Fruit fly (Drosophila melanogaster): ENCODE results near the gene RpS28a.

Gene RpS28a

DNA sequence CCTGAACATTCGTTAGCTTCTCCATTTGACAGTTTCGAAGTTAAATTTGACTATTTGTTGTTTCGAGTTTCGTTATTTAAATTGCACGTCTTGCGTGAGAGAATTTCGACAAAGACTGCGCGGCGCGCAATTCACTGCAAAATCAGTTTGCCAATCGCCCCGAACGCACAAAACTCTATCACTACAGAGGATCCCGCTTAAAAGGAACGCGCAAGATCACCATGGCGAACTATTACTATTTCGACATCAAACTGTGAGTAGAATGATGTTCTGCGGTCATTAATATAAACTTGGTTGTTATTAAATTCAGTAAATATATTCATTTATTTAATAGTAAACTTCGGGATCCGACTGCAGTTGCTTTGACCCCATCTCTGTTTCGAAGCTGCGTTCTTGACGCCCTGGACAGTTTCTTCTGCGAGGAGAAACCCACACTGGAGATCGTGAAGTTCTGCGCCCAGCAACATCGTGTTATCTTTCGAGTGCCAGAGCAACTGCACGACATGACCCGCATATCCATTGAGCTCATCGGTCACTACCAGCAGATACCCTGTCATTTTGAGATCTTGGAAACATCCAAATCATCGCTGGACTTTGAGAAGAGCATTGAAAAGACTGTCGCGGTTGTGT, 33.6 kb upstream of the RpS28a start, which contains the start of the genes Rpp14b and spn-A:
Rpp14b (plus strand) TSS at position 43 of the 630 bp plus-strand sequence.
spn-A (minus strand) TSS at position 123 of the 630 bp plus-strand sequence.
- TF ChIP-seq EcR (GFP tag; optimal IDR thresholded peaks at IDR 0.05): no peak
- no peak for TF ChIP-seq psq (optimal IDR thresholded peaks at IDR 0.05)
- TF ChIP-seq pan (optimal IDR thresholded peaks at IDR 0.05): no peak
- no peak for TF ChIP-seq CG8478 (optimal IDR thresholded peaks at IDR 0.05)
- no peak for TF ChIP-seq usp (GFP tag; optimal IDR thresholded peaks at IDR 0.05)
- TF ChIP-seq Dll (optimal IDR thresholded peaks at IDR 0.05): no peak

dm6 chr3R:30052455-30053046, 30.1 kb upstream of the RpS28a start, which contains the start of gene Jasper:
TSS of gene Jasper (plus strand) at chr3R:30052514.
- TF ChIP-seq usp (GFP tag; optimal IDR thresholded peaks at IDR 0.05) (no peak), Dll (optimal IDR thresholded peaks at IDR 0.05) (no peak), psq (optimal IDR thresholded peaks at IDR 0.05) (no peak), CG8478 (optimal IDR thresholded peaks at IDR 0.05) (no peak)

DNA sequence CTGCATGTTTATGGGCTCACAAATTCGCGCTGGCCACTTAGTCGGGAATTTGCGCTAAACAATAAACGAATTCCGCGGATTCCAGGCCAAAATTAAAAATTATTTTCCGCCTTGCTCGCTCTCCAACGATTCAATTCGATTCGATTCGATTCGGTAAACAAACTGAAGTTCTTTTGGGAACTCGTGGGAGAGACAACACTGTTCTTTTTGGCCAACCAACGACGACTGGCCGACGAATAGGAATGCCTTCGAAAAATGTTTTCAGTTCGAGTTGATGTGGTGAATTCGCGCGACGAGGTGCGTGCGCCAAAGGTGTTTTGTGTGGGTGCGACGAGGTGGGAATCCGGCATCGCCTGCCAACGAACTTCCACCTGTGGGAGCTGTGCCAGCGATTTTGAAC, 29.5 kb upstream of the RpS28a start, which contains the start of gene CG15528:
CG15528 (minus strand) TSS at position 180 of the 400 bp plus-strand sequence.
- no peak for TF ChIP-seq psq (optimal IDR thresholded peaks at IDR 0.05)
- no peak for TF ChIP-seq usp (GFP tag; optimal IDR thresholded peaks at IDR 0.05)
- no peak for TF ChIP-seq Dll (optimal IDR thresholded peaks at IDR 0.05)
- TF ChIP-seq pan (optimal IDR thresholded peaks at IDR 0.05): no peak
- TF ChIP-seq CG8478 (optimal IDR thresholded peaks at IDR 0.05): no peak
- no peak for TF ChIP-seq EcR (GFP tag; optimal IDR thresholded peaks at IDR 0.05)

- TF ChIP-seq CG8478 (optimal IDR thresholded peaks at IDR 0.05): no peak
- TF ChIP-seq pan (optimal IDR thresholded peaks at IDR 0.05): no peak
- TF ChIP-seq Dll (optimal IDR thresholded peaks at IDR 0.05): no peak
- no peak for TF ChIP-seq usp (GFP tag; optimal IDR thresholded peaks at IDR 0.05)
- TF ChIP-seq psq (optimal IDR thresholded peaks at IDR 0.05): no peak
- TF ChIP-seq EcR (GFP tag; optimal IDR thresholded peaks at IDR 0.05): no peak
These were observed 28.0 kb upstream of the RpS28a start for dm6 chr3R:30050448-30050847.

DNA sequence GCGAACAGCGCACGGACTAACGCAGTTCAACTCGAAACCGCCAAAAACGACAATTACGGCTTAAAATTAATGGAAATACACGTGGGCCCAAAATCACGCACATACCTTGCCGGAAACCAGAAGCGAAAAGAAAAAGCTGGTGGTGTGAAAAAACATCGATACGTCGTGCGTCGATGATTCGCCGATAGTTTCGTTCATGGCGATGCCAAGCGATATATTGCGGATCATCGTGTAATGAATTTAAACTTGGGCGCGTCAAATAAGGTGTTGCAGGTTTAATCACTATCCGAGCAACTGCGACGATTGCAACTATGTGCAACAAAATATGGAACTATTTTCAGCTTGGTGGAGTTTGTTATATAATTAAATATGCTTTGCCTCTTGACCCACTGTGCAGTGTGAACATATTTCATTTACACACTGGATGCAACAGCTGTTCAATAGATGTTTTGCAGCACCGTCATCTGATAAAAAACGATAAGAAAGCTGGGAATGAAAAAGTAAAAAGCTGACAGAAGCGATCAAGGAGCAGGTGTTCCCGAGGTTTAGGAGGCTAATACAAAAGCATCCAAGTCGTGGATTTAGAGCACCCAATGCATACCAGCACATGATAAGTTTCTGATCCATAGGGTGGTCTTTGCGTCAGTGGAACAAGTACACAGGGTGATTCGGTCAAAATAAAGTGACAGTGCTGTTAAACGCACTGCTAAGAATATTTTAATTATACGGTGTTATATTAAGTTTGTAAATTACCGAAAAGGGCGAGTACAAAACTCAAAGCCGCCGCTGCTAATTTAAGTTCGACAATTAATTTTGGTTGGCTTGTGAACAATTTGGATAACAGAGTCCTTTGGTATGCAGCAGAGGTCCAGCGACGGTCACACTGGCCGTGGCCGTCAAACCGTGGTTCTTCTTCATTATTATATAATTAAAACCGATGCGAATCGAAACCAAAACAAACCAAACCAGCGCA, 23.9 kb upstream of the RpS28a start, which contains the start of the genes RpL32 and CG7943:
RpL32 (minus strand) TSS at position 133 of the 973 bp plus-strand sequence.
CG7943 (plus strand) TSS at position 442 of the 973 bp plus-strand sequence.
- TF ChIP-seq psq (optimal IDR thresholded peaks at IDR 0.05) (no peak), pan (optimal IDR thresholded peaks at IDR 0.05) (no peak), Dll (optimal IDR thresholded peaks at IDR 0.05) (no peak), usp (GFP tag; optimal IDR thresholded peaks at IDR 0.05) (no peak), EcR (GFP tag; optimal IDR thresholded peaks at IDR 0.05) (no peak), CG8478 (optimal IDR thresholded peaks at IDR 0.05) (no peak)

dm6 chr3R:30043139-30043744, 20.8 kb upstream of the RpS28a start, which contains the start of gene Sry-delta:
TSS of gene Sry-delta (plus strand) at chr3R:30043341.
- no peak for TF ChIP-seq CG8478 (optimal IDR thresholded peaks at IDR 0.05)
- no peak for TF ChIP-seq usp (GFP tag; optimal IDR thresholded peaks at IDR 0.05)
- TF ChIP-seq pan (optimal IDR thresholded peaks at IDR 0.05): no peak
- no peak for TF ChIP-seq Dll (optimal IDR thresholded peaks at IDR 0.05)
- TF ChIP-seq psq (optimal IDR thresholded peaks at IDR 0.05): no peak
- TF ChIP-seq EcR (GFP tag; optimal IDR thresholded peaks at IDR 0.05): no peak

- TF ChIP-seq usp (GFP tag; optimal IDR thresholded peaks at IDR 0.05): no peak
- TF ChIP-seq CG8478 (optimal IDR thresholded peaks at IDR 0.05): no peak
- no peak for TF ChIP-seq psq (optimal IDR thresholded peaks at IDR 0.05)
- no peak for TF ChIP-seq EcR (GFP tag; optimal IDR thresholded peaks at IDR 0.05)
- no peak for TF ChIP-seq pan (optimal IDR thresholded peaks at IDR 0.05)
- no peak for TF ChIP-seq Dll (optimal IDR thresholded peaks at IDR 0.05)
These were observed 18.4 kb upstream of the RpS28a start for dm6 chr3R:30040879-30041278.

DNA sequence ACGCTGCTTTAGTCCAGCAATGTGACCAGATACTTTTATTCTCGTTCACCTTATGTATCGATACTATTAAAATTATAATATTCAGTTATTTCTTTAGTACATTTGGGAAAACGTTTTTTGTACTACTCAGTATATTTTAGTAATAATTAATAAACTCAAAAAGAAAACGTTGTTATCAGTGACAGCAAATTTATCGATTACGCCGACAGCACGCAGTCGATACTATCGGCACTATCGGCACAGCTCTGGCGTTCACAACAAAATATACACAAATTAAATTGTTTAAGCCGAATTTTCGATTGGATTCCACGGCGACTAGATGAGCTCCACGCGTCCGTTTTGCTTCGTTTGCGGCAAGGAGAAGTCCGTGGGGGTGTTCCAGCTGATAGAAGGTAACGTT, 17.0 kb upstream of the RpS28a start, which contains the start of the genes janA, Sry-alpha and Sry-beta:
janA (minus strand) TSS at position 40 of the 400 bp plus-strand sequence.
Sry-alpha (plus strand) TSS at position 226 of the 400 bp plus-strand sequence.
Sry-beta (plus strand) TSS at position 226 of the 400 bp plus-strand sequence.
- TF ChIP-seq EcR (GFP tag; optimal IDR thresholded peaks at IDR 0.05) (no peak), CG8478 (optimal IDR thresholded peaks at IDR 0.05) (no peak), pan (optimal IDR thresholded peaks at IDR 0.05) (no peak), usp (GFP tag; optimal IDR thresholded peaks at IDR 0.05) (no peak), psq (optimal IDR thresholded peaks at IDR 0.05) (no peak), Dll (optimal IDR thresholded peaks at IDR 0.05) (no peak)

DNA sequence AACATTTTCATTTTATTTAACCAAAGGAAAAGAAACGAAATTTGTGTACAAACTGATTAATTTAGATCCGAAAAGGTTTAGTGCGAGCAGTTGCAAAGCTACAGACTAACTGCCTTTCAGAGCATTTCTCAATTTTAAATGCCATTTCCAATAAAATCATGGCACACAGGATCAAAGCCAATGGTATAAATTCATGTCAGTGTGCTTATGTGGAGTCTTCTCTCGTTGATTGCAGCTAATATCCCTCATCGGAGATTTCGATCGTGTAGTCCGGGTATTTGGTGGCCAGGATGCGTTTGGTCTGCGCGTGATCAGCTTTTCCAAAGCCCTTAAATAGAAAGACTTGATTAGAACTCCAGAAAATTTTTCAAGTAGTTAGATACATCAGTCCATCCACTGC, 16.2 kb upstream of the RpS28a start, which contains the start of gene janB:
janB (minus strand) TSS at position 101 of the 400 bp plus-strand sequence.
- TF ChIP-seq usp (GFP tag; optimal IDR thresholded peaks at IDR 0.05) (no peak), CG8478 (optimal IDR thresholded peaks at IDR 0.05) (no peak), psq (optimal IDR thresholded peaks at IDR 0.05) (no peak), EcR (GFP tag; optimal IDR thresholded peaks at IDR 0.05) (no peak), pan (optimal IDR thresholded peaks at IDR 0.05) (no peak), Dll (optimal IDR thresholded peaks at IDR 0.05) (no peak)

dm6 chr3R:30037630-30038029, 15.2 kb upstream of the RpS28a start, which contains the start of gene ocn:
TSS of gene ocn (minus strand) at chr3R:30037730.
- TF ChIP-seq EcR (GFP tag; optimal IDR thresholded peaks at IDR 0.05) (no peak), psq (optimal IDR thresholded peaks at IDR 0.05) (no peak), pan (optimal IDR thresholded peaks at IDR 0.05) (no peak), usp (GFP tag; optimal IDR thresholded peaks at IDR 0.05) (no peak), Dll (optimal IDR thresholded peaks at IDR 0.05) (no peak), CG8478 (optimal IDR thresholded peaks at IDR 0.05) (no peak)

Data from whole organism.